Worm (Caenorhabditis elegans) whole organism, mixed stage, embryonic: ENCODE measurements around the gene ess-2.

ENCODE experiments used
- M03D4.4 ChIP-seq: sonication (generic microtip); optimal IDR thresholded peaks from 2 replicates; lab custom pipeline; 2017; ENCODE audit warnings: mild to moderate bottlenecking, missing genetic modification characterization, missing compliant biosample characterization
- bed-3 ChIP-seq: fragments of 200-800 bp; sonication (Bioruptor generic); optimal IDR thresholded peaks from 3 replicates; lab custom pipeline; 2018; ENCODE audit warnings: mild to moderate bottlenecking, missing genetic modification characterization, moderate library complexity, missing compliant biosample characterization
- blmp-1 ChIP-seq: fragments of 150-350 bp; optimal IDR thresholded peaks from 2 replicates; lab custom pipeline; 2014; ENCODE audit warnings: missing biosample characterization, missing genetic modification characterization
- ceh-39 ChIP-seq: fragments of 150-350 bp; optimal IDR thresholded peaks from 2 replicates; lab custom pipeline; 2014; ENCODE audit warnings: missing biosample characterization, missing genetic modification characterization
- ceh-43 ChIP-seq: fragments of 200-800 bp; sonication (Bioruptor generic); optimal IDR thresholded peaks from 2 replicates; lab custom pipeline; 2018; ENCODE audit warnings: mild to moderate bottlenecking, missing genetic modification characterization, moderate library complexity, missing compliant biosample characterization
- ceh-83 ChIP-seq: fragments of 200-800 bp; sonication (Bioruptor generic); optimal IDR thresholded peaks from 2 replicates; lab custom pipeline; 2018; ENCODE audit warnings: mild to moderate bottlenecking, missing genetic modification characterization, missing compliant biosample characterization
- ces-1 ChIP-seq: fragments of 150-350 bp; optimal IDR thresholded peaks from 2 replicates; lab custom pipeline; 2014; ENCODE audit warnings: missing biosample characterization, missing genetic modification reagents, missing genetic modification characterization
- cnd-1 ChIP-seq: fragments of 200-800 bp; sonication (Bioruptor generic); optimal IDR thresholded peaks from 2 replicates; lab custom pipeline; 2018; ENCODE audit warnings: mild to moderate bottlenecking, missing genetic modification characterization, missing compliant biosample characterization
- drap-1 ChIP-seq: fragments of 200-800 bp; sonication (Bioruptor generic); optimal IDR thresholded peaks from 3 replicates; lab custom pipeline; 2018; ENCODE audit warnings: mild to moderate bottlenecking, missing genetic modification characterization, missing compliant biosample characterization
- elt-1 ChIP-seq: sonication (generic microtip); optimal IDR thresholded peaks from 2 replicates; lab custom pipeline; 2017; ENCODE audit warnings: missing genetic modification characterization, mild to moderate bottlenecking, missing compliant biosample characterization, antibody characterized with exemption, moderate library complexity, borderline replicate concordance; ENCODE audit not compliant: insufficient read depth
- elt-3 ChIP-seq: fragments of 150-350 bp; optimal IDR thresholded peaks from 2 replicates; lab custom pipeline; 2014; ENCODE audit warnings: missing biosample characterization, missing genetic modification characterization
- flh-1 ChIP-seq: fragments of 200-800 bp; sonication (Bioruptor generic); optimal IDR thresholded peaks from 2 replicates; lab custom pipeline; 2018; ENCODE audit warnings: mild to moderate bottlenecking, missing genetic modification characterization, moderate library complexity, missing compliant biosample characterization
- ham-2 ChIP-seq: fragments of 200-800 bp; sonication (Bioruptor generic); optimal IDR thresholded peaks from 2 replicates; lab custom pipeline; 2018; ENCODE audit warnings: mild to moderate bottlenecking, missing genetic modification characterization, missing compliant biosample characterization
- hlh-1 ChIP-seq: fragments of 150-350 bp; optimal IDR thresholded peaks from 2 replicates; lab custom pipeline; 2014; ENCODE audit warnings: missing biosample characterization, missing genetic modification reagents, missing genetic modification characterization
- lin-13 ChIP-seq: fragments of 150-350 bp; optimal IDR thresholded peaks from 2 replicates; lab custom pipeline; 2014; ENCODE audit warnings: missing biosample characterization, missing genetic modification characterization
- lin-32 ChIP-seq: fragments of 200-800 bp; sonication (Bioruptor generic); optimal IDR thresholded peaks from 2 replicates; lab custom pipeline; 2018; ENCODE audit warnings: mild to moderate bottlenecking, missing genetic modification characterization, missing compliant biosample characterization
- lsy-2 ChIP-seq: fragments of 150-350 bp; optimal IDR thresholded peaks from 2 replicates; lab custom pipeline; 2014; ENCODE audit warnings: missing biosample characterization, missing genetic modification characterization
- mab-5 ChIP-seq: fragments of 150-350 bp; optimal IDR thresholded peaks from 2 replicates; lab custom pipeline; 2014; ENCODE audit warnings: missing biosample characterization, missing genetic modification characterization
- mep-1 ChIP-seq: fragments of 150-350 bp; optimal IDR thresholded peaks from 2 replicates; lab custom pipeline; 2017; ENCODE audit warnings: missing biosample characterization, missing genetic modification reagents, missing genetic modification characterization, inconsistent platforms
- mls-2 ChIP-seq: sonication (generic microtip); optimal IDR thresholded peaks from 2 replicates; lab custom pipeline; 2016; ENCODE audit warnings: mild to moderate bottlenecking, missing genetic modification characterization, moderate library complexity, missing compliant biosample characterization
- nhr-12 ChIP-seq: fragments of 150-350 bp; optimal IDR thresholded peaks from 2 replicates; lab custom pipeline; 2014; ENCODE audit warnings: missing biosample characterization, missing genetic modification characterization
- nhr-2 ChIP-seq: fragments of 150-350 bp; optimal IDR thresholded peaks from 2 replicates; lab custom pipeline; 2014; ENCODE audit warnings: missing biosample characterization, missing genetic modification characterization
- nhr-237 ChIP-seq: fragments of 150-350 bp; optimal IDR thresholded peaks from 2 replicates; lab custom pipeline; 2014; ENCODE audit warnings: missing biosample characterization, missing genetic modification characterization
- nhr-28 ChIP-seq: fragments of 150-350 bp; optimal IDR thresholded peaks from 2 replicates; lab custom pipeline; 2014; ENCODE audit warnings: missing biosample characterization, missing genetic modification characterization
- nhr-76 ChIP-seq: sonication (generic microtip); optimal IDR thresholded peaks from 2 replicates; lab custom pipeline; 2017; ENCODE audit warnings: missing biosample characterization, missing genetic modification characterization
- pha-4 ChIP-seq: fragments of 150-350 bp; optimal IDR thresholded peaks from 2 replicates; lab custom pipeline; 2018; ENCODE audit warnings: missing biosample characterization, missing genetic modification reagents, missing genetic modification characterization
- sem-2 ChIP-seq: fragments of 200-800 bp; sonication (Bioruptor generic); optimal IDR thresholded peaks from 2 replicates; lab custom pipeline; 2018; ENCODE audit warnings: mild to moderate bottlenecking, missing genetic modification characterization, missing compliant biosample characterization
- snpc-4 ChIP-seq: fragments of 150-350 bp; optimal IDR thresholded peaks from 2 replicates; lab custom pipeline; 2014; ENCODE audit warnings: missing biosample characterization, missing genetic modification characterization
- sptf-1 ChIP-seq: sonication (generic microtip); optimal IDR thresholded peaks from 2 replicates; lab custom pipeline; 2017; ENCODE audit warnings: mild to moderate bottlenecking, missing genetic modification characterization, moderate library complexity, missing compliant biosample characterization
- unc-120 ChIP-seq: sonication (generic microtip); optimal IDR thresholded peaks from 2 replicates; lab custom pipeline; 2017; ENCODE audit warnings: missing genetic modification characterization, missing compliant biosample characterization; ENCODE audit not compliant: poor library complexity, severe bottlenecking
- unc-39 ChIP-seq: fragments of 150-350 bp; optimal IDR thresholded peaks from 2 replicates; lab custom pipeline; 2014; ENCODE audit warnings: missing biosample characterization, missing genetic modification characterization
- unc-62 ChIP-seq: fragments of 150-350 bp; optimal IDR thresholded peaks from 2 replicates; lab custom pipeline; 2014; ENCODE audit warnings: missing biosample characterization, missing genetic modification reagents, missing genetic modification characterization
- zip-8 ChIP-seq: fragments of 150-350 bp; optimal IDR thresholded peaks from 2 replicates; lab custom pipeline; 2014; ENCODE audit warnings: missing biosample characterization, missing genetic modification characterization
- ztf-11 ChIP-seq: fragments of 150-350 bp; optimal IDR thresholded peaks from 2 replicates; lab custom pipeline; 2014; ENCODE audit warnings: missing biosample characterization, missing genetic modification characterization

The ess-2 gene

ce11 chrIII:8490254-8490653 is at the start of gene ess-2, which contains the start of gene F42H10.2:
Gene ess-2 (minus strand): TSS chrIII:8490352.
Gene F42H10.2 (plus strand): TSS chrIII:8490620.
- peak; percentile 5 for TF ChIP-seq mep-1
- TF ChIP-seq lsy-2 (tag; lab: Kevin White, UChicago): peak; percentile 23
- TF ChIP-seq ces-1 (GFP tag; lab: Kevin White, UChicago): peak; percentile 23
- no peak for TF ChIP-seq nhr-2 (tag; lab: Kevin White, UChicago)
- TF ChIP-seq, all 35 proteins: peak for 3

ce11 chrIII:8535445-8535844 is 45.3 kb upstream of the ess-2 start:
- TF ChIP-seq ceh-83 (GFP tag; lab: Kevin White, UChicago): no peak
- TF ChIP-seq ceh-43 (GFP tag; lab: Kevin White, UChicago): no peak
- no peak for TF ChIP-seq mls-2 (tag; lab: Kevin White, UChicago)
- TF ChIP-seq ceh-39 (tag; lab: Kevin White, UChicago): no peak
- no peak for TF ChIP-seq elt-3 (tag; lab: Kevin White, UChicago)
- TF ChIP-seq unc-62: no peak
- no peak for TF ChIP-seq mep-1
- no peak for TF ChIP-seq nhr-12 (tag; lab: Kevin White, UChicago)
- no peak for TF ChIP-seq nhr-2 (tag; lab: Kevin White, UChicago)

ce11 chrIII:8534647-8535181 is 44.6 kb upstream of the ess-2 start, which contains the start of gene trp-1:
Gene trp-1 (plus strand): TSS chrIII:8535131.
- no peak for TF ChIP-seq nhr-2 (tag; lab: Kevin White, UChicago)
- TF ChIP-seq lin-13 (tag; lab: Kevin White, UChicago): no peak

DNA sequence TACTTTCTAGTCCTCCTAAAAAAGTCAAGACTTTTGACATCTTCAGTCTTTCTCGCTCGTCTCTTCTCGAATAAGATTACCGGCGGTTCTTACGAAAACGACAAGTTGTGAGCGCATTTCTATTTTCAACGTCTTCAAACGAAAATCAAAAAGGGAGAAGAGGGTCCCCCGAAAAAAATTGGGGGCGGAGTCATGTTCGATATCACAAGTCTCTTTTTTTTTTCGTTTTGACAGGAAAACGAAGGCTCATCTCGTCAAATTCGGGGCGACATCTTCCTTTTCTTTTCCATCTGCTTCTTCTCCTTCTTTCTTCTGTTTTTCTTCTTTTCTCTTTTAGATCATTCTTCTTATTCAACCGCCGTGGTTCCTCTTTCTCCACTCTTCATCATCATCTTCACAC is 43.7 kb upstream of the ess-2 start:
- TF ChIP-seq nhr-2 (tag; lab: Kevin White, UChicago) (no peak), cnd-1 (tag; lab: Kevin White, UChicago) (no peak), elt-1 (tag; lab: Kevin White, UChicago) (no peak), sptf-1 (tag; lab: Kevin White, UChicago) (no peak), ces-1 (GFP tag; lab: Kevin White, UChicago) (peak; percentile 4)

DNA sequence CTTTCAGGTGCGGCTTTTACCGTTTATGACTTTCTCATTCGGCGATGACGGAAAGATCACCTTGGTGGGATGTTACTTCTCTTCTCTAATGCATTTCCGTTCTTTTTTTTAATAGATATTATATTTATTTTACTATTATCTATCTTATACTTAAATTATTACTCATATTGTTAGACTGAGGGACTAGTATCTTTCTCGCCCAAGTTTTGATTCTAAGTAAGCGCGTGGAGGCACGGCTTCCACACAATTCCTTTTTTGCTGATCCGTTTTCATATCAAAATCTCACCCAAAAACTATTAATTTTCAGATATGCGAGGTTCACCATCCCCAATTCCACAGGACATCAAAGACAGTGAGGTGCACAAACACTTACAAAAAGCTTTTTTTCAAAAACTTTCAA is 39.6 kb upstream of the ess-2 start, which contains the start of gene ZC21.10:
Gene ZC21.10, plus strand, starts transcription at position 301 of the 400 bp plus-strand sequence.
- TF ChIP-seq zip-8: no peak
- TF ChIP-seq ztf-11 (tag; lab: Kevin White, UChicago): no peak
- no peak for TF ChIP-seq nhr-2 (tag; lab: Kevin White, UChicago)
- no peak for TF ChIP-seq unc-39 (tag; lab: Kevin White, UChicago)
- no peak for TF ChIP-seq ces-1 (GFP tag; lab: Kevin White, UChicago)
- TF ChIP-seq nhr-76 (tag; lab: Kevin White, UChicago): no peak
- TF ChIP-seq lsy-2 (tag; lab: Kevin White, UChicago): no peak
- no peak for TF ChIP-seq unc-120 (tag; lab: Kevin White, UChicago)
- no peak for TF ChIP-seq nhr-237 (tag; lab: Kevin White, UChicago)
- no peak for TF ChIP-seq blmp-1 (tag; lab: Kevin White, UChicago)
- TF ChIP-seq bed-3: no peak
- no peak for TF ChIP-seq lin-13 (tag; lab: Kevin White, UChicago)
- no peak for TF ChIP-seq flh-1 (GFP tag; lab: Kevin White, UChicago)
- no peak for TF ChIP-seq ham-2 (GFP tag; lab: Kevin White, UChicago)
- no peak for TF ChIP-seq hlh-1 (tag; lab: Kevin White, UChicago)
- no peak for TF ChIP-seq cnd-1 (tag; lab: Kevin White, UChicago)

DNA sequence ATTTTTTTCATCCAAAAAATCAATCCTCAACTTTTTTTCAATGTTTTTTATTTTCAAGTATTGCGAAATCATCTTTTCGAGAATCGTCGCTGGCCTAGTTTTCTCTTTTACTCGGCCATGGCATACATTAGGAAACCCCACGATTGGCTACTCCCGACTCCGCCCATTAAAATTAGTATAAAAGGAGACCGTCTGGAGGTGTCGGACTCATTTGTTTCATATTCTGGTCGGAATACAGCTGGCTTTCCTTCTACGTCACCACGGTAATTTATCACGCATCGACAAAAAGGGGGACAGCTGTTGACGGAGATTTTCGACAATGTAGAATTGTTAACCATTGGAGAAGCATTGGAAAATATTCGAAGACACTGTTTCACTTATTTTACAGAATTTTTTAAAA is 38.9 kb upstream of the ess-2 start:
- TF ChIP-seq sem-2 (no peak), nhr-237 (tag; lab: Kevin White, UChicago) (peak; percentile 32), mls-2 (tag; lab: Kevin White, UChicago) (peak; percentile 4), elt-1 (tag; lab: Kevin White, UChicago) (no peak), zip-8 (no peak), mab-5 (tag; lab: Kevin White, UChicago) (no peak), unc-120 (tag; lab: Kevin White, UChicago) (no peak), blmp-1 (tag; lab: Kevin White, UChicago) (no peak), drap-1 (no peak), ztf-11 (tag; lab: Kevin White, UChicago) (peak; percentile 25), M03D4.4 (no peak), ceh-43 (GFP tag; lab: Kevin White, UChicago) (peak; percentile 23), lsy-2 (tag; lab: Kevin White, UChicago) (peak; percentile 79), pha-4 (tag; lab: Kevin White, UChicago) (no peak), lin-32 (GFP tag; lab: Kevin White, UChicago) (peak; percentile 82), bed-3 (no peak), mep-1 (no peak), snpc-4 (no peak), cnd-1 (tag; lab: Kevin White, UChicago) (peak; percentile 81), hlh-1 (tag; lab: Kevin White, UChicago) (peak; percentile 7), nhr-2 (tag; lab: Kevin White, UChicago) (no peak), nhr-12 (tag; lab: Kevin White, UChicago) (no peak), nhr-76 (tag; lab: Kevin White, UChicago) (no peak), flh-1 (GFP tag; lab: Kevin White, UChicago) (no peak), sptf-1 (tag; lab: Kevin White, UChicago) (peak; percentile 39), lin-13 (tag; lab: Kevin White, UChicago) (no peak), ceh-83 (GFP tag; lab: Kevin White, UChicago) (no peak), ces-1 (GFP tag; lab: Kevin White, UChicago) (peak; percentile 61), elt-3 (tag; lab: Kevin White, UChicago) (no peak), unc-62 (peak; percentile 17), nhr-28 (tag; lab: Kevin White, UChicago) (no peak), ham-2 (GFP tag; lab: Kevin White, UChicago) (no peak)
